Worm (Caenorhabditis elegans) whole organism, midembryonic: Measurements from ENCODE around the gene C03A3.3.

Source experiments
- T22C8.4 ChIP-seq: fragments of 200-800 bp; sonication (Bioruptor generic); IDR thresholded peaks from 2 replicates; pipeline ENCODE4 v1.3.6; 2022; ENCODE audit warnings: missing genetic modification characterization, missing compliant biosample characterization
- cog-1 ChIP-seq: sonication (generic microtip); optimal IDR thresholded peaks from 2 replicates; lab custom pipeline; 2016; ENCODE audit warnings: missing genetic modification characterization, missing compliant biosample characterization
- flt-1 ChIP-seq: fragments of 200-800 bp; sonication (Bioruptor generic); IDR thresholded peaks from 2 replicates; pipeline ENCODE4 v1.3.6; 2022; ENCODE audit warnings: missing genetic modification characterization, missing compliant biosample characterization
- klf-2 ChIP-seq: fragments of 200-800 bp; sonication (Bioruptor generic); conservative IDR thresholded peaks from 2 replicates; pipeline ENCODE4 v1.3.6; 2022; ENCODE audit warnings: missing genetic modification reagents, missing genetic modification characterization, missing compliant biosample characterization
- med-1 ChIP-seq: sonication (generic microtip); optimal IDR thresholded peaks from 2 replicates; lab custom pipeline; 2017; ENCODE audit warnings: missing genetic modification characterization, mild to moderate bottlenecking, missing compliant biosample characterization, antibody characterized with exemption, missing genetic modification reagents; ENCODE audit not compliant: insufficient read depth
- ref-1 ChIP-seq: fragments of 200-800 bp; sonication (Bioruptor generic); conservative IDR thresholded peaks from 2 replicates; pipeline ENCODE4 v1.3.6; 2022; ENCODE audit warnings: missing genetic modification reagents, missing genetic modification characterization, missing compliant biosample characterization
- tab-1 ChIP-seq: fragments of 200-800 bp; sonication (Bioruptor generic); IDR thresholded peaks from 2 replicates; pipeline ENCODE4 v1.3.6; 2022; ENCODE audit warnings: missing genetic modification characterization, missing compliant biosample characterization
- ztf-23 ChIP-seq: fragments of 200-800 bp; sonication (Bioruptor generic); IDR thresholded peaks from 2 replicates; pipeline ENCODE4 v1.3.6; 2022; ENCODE audit warnings: missing genetic modification reagents, missing genetic modification characterization, missing compliant biosample characterization
- ztf-29 ChIP-seq: fragments of 200-800 bp; sonication (Bioruptor generic); IDR thresholded peaks from 2 replicates; pipeline ENCODE4 v1.3.6; 2022; ENCODE audit warnings: missing genetic modification reagents, missing genetic modification characterization, missing compliant biosample characterization

The C03A3.3 gene

DNA sequence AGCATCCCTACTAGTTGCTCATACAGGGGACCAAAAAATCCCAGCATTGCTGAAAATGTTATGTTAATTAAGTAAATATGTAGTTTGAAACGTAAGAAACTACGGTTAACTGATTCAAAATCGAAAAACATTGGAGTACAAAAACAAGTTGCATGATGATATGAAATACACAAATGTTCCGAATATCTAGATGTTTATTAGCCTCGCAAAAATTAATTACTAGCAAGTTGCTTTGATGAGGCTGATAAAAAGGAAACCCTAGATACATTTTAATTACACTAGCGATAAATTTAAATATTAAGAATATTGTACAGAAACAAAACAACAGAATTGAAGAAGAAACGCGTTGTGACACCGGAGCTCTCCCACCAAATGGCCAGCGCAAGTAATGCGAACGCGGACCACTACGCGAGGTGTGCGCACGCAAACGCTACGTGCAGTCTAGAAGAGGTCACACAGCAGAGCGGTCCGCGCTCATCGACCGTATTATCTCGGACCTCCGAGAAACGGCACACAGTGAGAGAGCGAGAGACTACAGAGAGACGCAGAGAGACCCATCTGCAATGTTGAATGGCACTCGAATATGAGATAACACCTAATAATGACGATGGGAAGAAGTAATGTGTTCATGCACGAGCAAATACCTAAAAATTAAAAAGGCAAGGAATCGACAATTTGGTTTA is 28.0 kb upstream of the C03A3.3 start, which contains the start of gene inx-2:
Gene inx-2 (minus strand): TSS at position 51 of the 683 bp plus-strand sequence.
- TF ChIP-seq tab-1, result peak; percentile 77
- TF ChIP-seq T22C8.4 (GFP tag; lab: Robert Waterston, UW), result no peak

ce11 chrX:11290528-11290927 is 21.7 kb upstream of the C03A3.3 start:
- TF ChIP-seq ztf-29 (GFP tag; lab: Robert Waterston, UW) (no peak), cog-1 (tag; lab: Kevin White, UChicago) (no peak), tab-1 (no peak), flt-1 (GFP tag; lab: Robert Waterston, UW) (0 out of 2 replicates have a peak, but pooled peaks have one; percentile 28), T22C8.4 (GFP tag; lab: Robert Waterston, UW) (peak; percentile 64), ref-1 (GFP tag; lab: Robert Waterston, UW) (no peak), med-1 (GFP tag; lab: Kevin White, UChicago) (no peak)

DNA sequence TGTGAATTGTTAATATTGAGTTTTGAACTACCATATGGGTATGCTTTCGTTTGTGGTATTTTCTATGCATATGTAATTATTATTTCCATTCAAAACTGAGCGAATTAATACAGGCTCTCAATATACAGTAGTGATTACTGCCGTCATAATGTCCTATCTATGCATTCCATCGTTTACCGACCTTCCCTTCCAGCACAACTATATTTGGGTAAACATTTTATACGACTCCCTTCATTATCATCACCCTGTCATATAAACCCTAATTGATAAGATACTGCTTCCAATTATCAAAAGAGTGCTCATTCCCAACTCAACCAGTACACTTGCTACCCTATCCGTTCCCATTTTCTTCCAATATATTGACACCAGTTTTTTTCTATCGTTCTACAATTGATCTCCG is 21.1 kb upstream of the C03A3.3 start:
- TF ChIP-seq ref-1 (GFP tag; lab: Robert Waterston, UW) (no peak), tab-1 (no peak), ztf-23 (GFP tag; lab: Robert Waterston, UW) (no peak), cog-1 (tag; lab: Kevin White, UChicago) (no peak), med-1 (GFP tag; lab: Kevin White, UChicago) (no peak), T22C8.4 (GFP tag; lab: Robert Waterston, UW) (no peak), klf-2 (no peak), flt-1 (GFP tag; lab: Robert Waterston, UW) (no peak), ztf-29 (GFP tag; lab: Robert Waterston, UW) (no peak)

DNA sequence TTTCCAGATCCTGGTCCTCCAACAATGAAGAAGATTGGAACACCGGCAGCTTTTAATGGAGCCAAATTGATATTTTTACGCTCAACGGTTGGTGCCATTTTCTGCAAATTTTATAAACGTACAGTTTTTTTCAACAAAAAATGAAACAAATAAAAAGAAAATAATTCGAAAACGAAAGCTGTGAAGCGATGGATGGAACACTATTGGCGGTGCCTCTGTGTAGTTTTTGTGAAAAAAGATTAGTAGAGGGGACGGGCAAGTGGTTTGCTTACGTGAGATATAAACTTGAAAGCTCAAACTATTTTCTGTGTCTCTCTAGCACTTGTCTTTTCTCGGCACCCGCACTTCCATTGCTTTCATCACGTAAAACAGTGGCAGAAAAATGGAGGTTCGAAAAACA is 18.7 kb upstream of the C03A3.3 start, which contains the start of gene F38B2.4:
Gene F38B2.4 (minus strand): TSS at position 101 of the 400 bp plus-strand sequence.
- TF ChIP-seq ref-1 (GFP tag; lab: Robert Waterston, UW) (no peak), ztf-23 (GFP tag; lab: Robert Waterston, UW) (no peak), ztf-29 (GFP tag; lab: Robert Waterston, UW) (no peak), klf-2 (no peak), T22C8.4 (GFP tag; lab: Robert Waterston, UW) (no peak), med-1 (GFP tag; lab: Kevin White, UChicago) (no peak), tab-1 (no peak), cog-1 (tag; lab: Kevin White, UChicago) (no peak)

DNA sequence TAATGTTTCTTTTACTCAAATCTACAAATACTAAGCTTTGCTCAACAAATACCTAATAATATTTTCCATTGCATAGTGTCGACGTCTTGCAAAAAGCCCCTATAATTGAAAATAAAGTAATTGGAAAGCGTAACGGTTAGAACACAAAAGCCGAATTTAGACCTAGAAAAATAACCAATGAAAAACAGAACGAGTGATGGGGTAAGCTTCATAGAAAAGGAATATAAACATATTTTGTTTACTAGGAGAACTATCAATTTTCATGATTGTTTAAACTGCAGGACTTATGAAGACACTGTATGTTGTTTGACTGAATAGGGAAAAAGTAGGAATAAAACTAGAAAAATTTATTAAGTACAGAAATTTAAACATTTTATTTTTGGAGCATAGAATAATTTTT is 17.4 kb upstream of the C03A3.3 start, which contains the start of gene F38B2.3:
Gene F38B2.3 (minus strand): TSS at position 101 of the 400 bp plus-strand sequence.
- TF ChIP-seq T22C8.4 (GFP tag; lab: Robert Waterston, UW) (no peak), tab-1 (no peak), flt-1 (GFP tag; lab: Robert Waterston, UW) (no peak), ztf-29 (GFP tag; lab: Robert Waterston, UW) (no peak), ztf-23 (GFP tag; lab: Robert Waterston, UW) (no peak), klf-2 (no peak), med-1 (GFP tag; lab: Kevin White, UChicago) (no peak), cog-1 (tag; lab: Kevin White, UChicago) (no peak), ref-1 (GFP tag; lab: Robert Waterston, UW) (no peak)

ce11 chrX:11281148-11281547 is 12.3 kb upstream of the C03A3.3 start, which contains the start of gene F38B2.6:
TSS of gene F38B2.6 (minus strand) at chrX:11281248.
- TF ChIP-seq med-1 (GFP tag; lab: Kevin White, UChicago) (no peak), flt-1 (GFP tag; lab: Robert Waterston, UW) (no peak), T22C8.4 (GFP tag; lab: Robert Waterston, UW) (no peak), klf-2 (no peak), cog-1 (tag; lab: Kevin White, UChicago) (no peak), ref-1 (GFP tag; lab: Robert Waterston, UW) (no peak), tab-1 (no peak), ztf-23 (GFP tag; lab: Robert Waterston, UW) (no peak), ztf-29 (GFP tag; lab: Robert Waterston, UW) (no peak)

DNA sequence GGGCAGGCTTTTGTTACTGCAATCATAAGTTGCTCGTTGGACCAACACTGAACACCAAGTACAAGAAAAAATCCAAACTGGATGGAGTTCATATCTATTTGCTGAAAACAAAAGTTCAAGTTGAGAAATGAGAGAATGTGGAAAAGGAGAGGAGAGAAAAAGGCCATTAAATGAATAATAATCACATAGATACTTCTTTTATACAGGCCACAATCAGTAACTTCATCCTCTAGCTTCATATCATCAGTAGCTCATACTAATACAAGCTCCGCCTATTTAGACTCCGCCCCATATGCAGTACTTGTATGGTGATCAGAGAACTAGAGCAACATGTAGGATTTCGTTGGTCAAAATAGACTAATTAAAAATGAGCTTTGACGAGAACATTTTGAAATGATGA is 10.4 kb upstream of the C03A3.3 start, which contains the start of gene F38B2.2:
Gene F38B2.2 (minus strand): TSS at position 101 of the 400 bp plus-strand sequence.
- no peak for TF ChIP-seq T22C8.4 (GFP tag; lab: Robert Waterston, UW)
- no peak for TF ChIP-seq ref-1 (GFP tag; lab: Robert Waterston, UW)

- no peak for TF ChIP-seq tab-1
- no peak for TF ChIP-seq ztf-23 (GFP tag; lab: Robert Waterston, UW)
- no peak for TF ChIP-seq T22C8.4 (GFP tag; lab: Robert Waterston, UW)
- no peak for TF ChIP-seq ref-1 (GFP tag; lab: Robert Waterston, UW)
- TF ChIP-seq cog-1 (tag; lab: Kevin White, UChicago), result no peak
- TF ChIP-seq flt-1 (GFP tag; lab: Robert Waterston, UW), result no peak
- no peak for TF ChIP-seq med-1 (GFP tag; lab: Kevin White, UChicago)
- no peak for TF ChIP-seq klf-2
- TF ChIP-seq ztf-29 (GFP tag; lab: Robert Waterston, UW), result no peak
Observed at ce11 chrX:11270882-11271281, 2.0 kb upstream of the C03A3.3 start, which contains the start of gene ifa-1. TSS of gene ifa-1 (plus strand) at chrX:11271182.

DNA sequence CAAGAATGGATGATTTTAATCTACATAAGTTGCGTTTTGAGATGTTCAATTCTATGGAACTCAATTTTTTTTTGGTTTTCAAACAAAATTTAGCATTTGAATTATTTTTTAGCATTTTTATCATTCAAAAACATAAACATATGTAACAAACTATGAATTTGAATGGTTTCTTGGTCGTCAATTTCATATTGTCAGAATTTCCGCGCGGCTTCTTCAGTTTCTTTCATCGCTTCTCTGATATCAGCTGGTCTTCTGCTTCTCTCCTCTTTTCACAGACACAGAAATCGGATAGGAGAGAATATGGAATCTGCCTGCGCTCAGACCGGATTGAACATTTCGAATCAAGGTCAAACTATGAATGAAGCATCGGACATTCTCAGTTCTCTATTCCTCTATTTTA is 2.2 kb downstream of the C03A3.3 start, which contains the start of gene C03A3.9:
Gene C03A3.9 (plus strand): TSS at position 301 of the 400 bp plus-strand sequence.
- TF ChIP-seq tab-1 (no peak), flt-1 (GFP tag; lab: Robert Waterston, UW) (no peak), cog-1 (tag; lab: Kevin White, UChicago) (no peak), med-1 (GFP tag; lab: Kevin White, UChicago) (no peak), ztf-29 (GFP tag; lab: Robert Waterston, UW) (no peak), klf-2 (no peak), T22C8.4 (GFP tag; lab: Robert Waterston, UW) (no peak)
